Worm (Caenorhabditis elegans): ENCODE results near the gene T22G5.1.

- no peak for TF ChIP-seq him-1 (tag; optimal IDR thresholded peaks at IDR 0.05)
- no peak for TF ChIP-seq dao-5 (tag; optimal IDR thresholded peaks at IDR 0.05)
Measured at ce11 chrV:13858906-13859305, 17.7 kb upstream of the T22G5.1 start, which contains the start of gene srx-135.
